Worm (Caenorhabditis elegans): Measurements from ENCODE around the gene Y54G2A.38.
A peak's percentile ranks its signal among the peaks of the same experiment; 100 is the strongest.

Y54G2A.38 gene

DNA sequence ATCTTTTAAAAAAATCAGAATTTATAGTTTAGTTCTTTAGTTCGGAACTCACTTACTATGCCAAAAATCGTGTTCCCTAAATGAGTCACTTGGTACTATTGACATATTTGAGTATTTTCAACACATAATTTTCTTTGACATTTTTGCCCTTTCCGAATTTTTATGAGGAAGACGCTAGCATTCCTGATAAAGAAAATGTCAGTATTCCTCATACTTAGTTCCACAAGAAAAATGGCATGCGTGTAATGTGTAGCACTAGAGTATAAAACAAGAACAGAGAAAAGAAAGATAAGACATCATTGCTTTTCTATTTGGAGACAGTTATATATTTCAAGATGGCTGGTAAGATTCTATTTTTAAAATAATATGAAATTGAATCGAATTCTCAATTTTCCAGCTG, 29.3 kb upstream of the Y54G2A.38 start, which contains the start of gene Y94H6A.2:
Gene Y94H6A.2, plus strand, starts transcription at position 336 of the 400 bp plus-strand sequence.
- TF ChIP-seq vab-15 (tag; optimal IDR thresholded peaks at IDR 0.05) (no peak), aha-1 (tag; optimal IDR thresholded peaks at IDR 0.05) (no peak), ceh-82 (tag; optimal IDR thresholded peaks at IDR 0.05) (no peak), mef-2 (tag; optimal IDR thresholded peaks at IDR 0.05) (no peak), isw-1 (GFP tag; IDR thresholded peaks at IDR 0.05) (no peak), nhr-12 (tag; optimal IDR thresholded peaks at IDR 0.05) (no peak), pag-3 (tag; optimal IDR thresholded peaks at IDR 0.05; ENCODE audit: borderline replicate concordance, insufficient read depth) (no peak), lin-35 (GFP tag; optimal IDR thresholded peaks at IDR 0.05) (no peak)

DNA sequence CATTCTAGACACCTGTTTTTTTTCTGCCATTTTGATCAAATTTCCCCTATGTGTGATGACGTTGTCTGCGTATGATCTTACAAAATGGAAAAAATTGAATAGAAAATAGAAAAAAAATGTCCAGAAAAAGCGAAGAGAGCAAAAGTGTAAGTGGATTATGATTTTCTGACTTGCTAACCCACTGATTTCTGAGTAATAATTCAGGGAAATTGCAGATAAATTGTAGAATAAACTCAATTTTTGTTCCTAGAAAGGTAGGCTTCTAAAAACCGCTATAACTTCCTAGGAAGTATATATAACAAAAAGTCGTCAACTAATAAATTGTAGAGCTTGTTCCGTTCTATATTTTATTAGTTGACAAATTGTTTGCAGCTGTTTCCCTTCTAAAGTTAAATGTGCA, 24.6 kb upstream of the Y54G2A.38 start:
- no peak for TF ChIP-seq ceh-90 (tag; optimal IDR thresholded peaks at IDR 0.05)
- TF ChIP-seq nhr-20 (tag; optimal IDR thresholded peaks at IDR 0.05), result peak; percentile 37
- TF ChIP-seq nhr-85 (tag), result no peak
- peak; percentile 93 for TF ChIP-seq fkh-8 (tag; optimal IDR thresholded peaks at IDR 0.05)
- no peak for TF ChIP-seq nhr-90 (tag; optimal IDR thresholded peaks at IDR 0.05; ENCODE audit: poor library complexity)
- TF ChIP-seq unc-30 (tag; optimal IDR thresholded peaks at IDR 0.05), result no peak
- no peak for TF ChIP-seq tbx-2 (tag; optimal IDR thresholded peaks at IDR 0.05)
- TF ChIP-seq ztf-11 (tag; optimal IDR thresholded peaks at IDR 0.05), result no peak
- TF ChIP-seq dsc-1 (tag; optimal IDR thresholded peaks at IDR 0.05), result peak; percentile 87
- no peak for TF ChIP-seq sox-4 (tag; optimal IDR thresholded peaks at IDR 0.05)
- peak in 1 of 2 experiments; percentile 23 for TF ChIP-seq lsy-2 (tag; optimal IDR thresholded peaks at IDR 0.05)
- TF ChIP-seq blmp-1 (tag; optimal IDR thresholded peaks at IDR 0.05), result no peak
- TF ChIP-seq ceh-88 (GFP tag; IDR thresholded peaks at IDR 0.05), result no peak
- TF ChIP-seq ceh-63 (GFP tag; optimal IDR thresholded peaks at IDR 0.05), result no peak
- peak; percentile 39 for TF ChIP-seq hlh-4 (tag; optimal IDR thresholded peaks at IDR 0.05)
- TF ChIP-seq lin-14 (GFP tag; optimal IDR thresholded peaks at IDR 0.05), result peak; percentile 47
- no peak for TF ChIP-seq efl-3 (GFP tag; optimal IDR thresholded peaks at IDR 0.05)
- TF ChIP-seq unc-98 (GFP tag; IDR thresholded peaks at IDR 0.05), result no peak
- no peak for TF ChIP-seq ets-5 (GFP tag; IDR thresholded peaks at IDR 0.05)
- no peak for TF ChIP-seq nhr-76 (tag; optimal IDR thresholded peaks at IDR 0.05)
- peak; percentile 79 for TF ChIP-seq nhr-71 (tag; optimal IDR thresholded peaks at IDR 0.05)
- TF ChIP-seq fos-1 (tag; optimal IDR thresholded peaks at IDR 0.05), result no peak
- TF ChIP-seq nhr-12 (tag; optimal IDR thresholded peaks at IDR 0.05), result no peak
- peak; percentile 3 for TF ChIP-seq nhr-11 (tag; optimal IDR thresholded peaks at IDR 0.05)
- no peak for TF ChIP-seq snu-23 (GFP tag; optimal IDR thresholded peaks at IDR 0.05)
- peak; percentile 75 for TF ChIP-seq nhr-47 (tag; optimal IDR thresholded peaks at IDR 0.05)
- TF ChIP-seq swsn-7 (tag; optimal IDR thresholded peaks at IDR 0.05), result peak; percentile 44

DNA sequence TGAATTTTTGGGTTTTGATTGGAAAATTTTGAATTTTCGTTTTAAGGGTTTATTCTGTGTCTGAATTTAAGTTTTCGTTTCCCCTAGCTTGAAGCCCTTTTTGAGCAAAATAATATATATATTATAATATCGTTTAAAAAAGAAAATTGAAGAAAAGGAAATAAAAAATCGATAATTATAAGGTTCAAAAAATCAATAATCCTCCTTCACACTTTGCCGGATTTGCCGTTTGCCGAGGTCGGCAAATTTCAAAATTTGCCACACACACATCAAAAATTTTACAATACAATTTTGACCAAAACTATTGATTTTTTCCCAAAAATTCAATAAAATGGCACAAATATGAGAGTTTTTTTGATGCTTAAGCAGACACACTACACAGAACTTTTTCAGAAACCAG, 22.7 kb upstream of the Y54G2A.38 start:
- TF ChIP-seq egl-13 (tag; optimal IDR thresholded peaks at IDR 0.05), result no peak
- TF ChIP-seq fkh-4 (tag; optimal IDR thresholded peaks at IDR 0.05; ENCODE audit: borderline replicate concordance), result no peak
- no peak for TF ChIP-seq pqm-1 (tag; optimal IDR thresholded peaks at IDR 0.05)
- no peak for TF ChIP-seq hlh-17 (GFP tag; optimal IDR thresholded peaks at IDR 0.05; ENCODE audit: borderline replicate concordance)
- TF ChIP-seq efl-3 (GFP tag; optimal IDR thresholded peaks at IDR 0.05), result no peak
- no peak for TF ChIP-seq ceh-88 (GFP tag; IDR thresholded peaks at IDR 0.05)
- no peak for TF ChIP-seq egl-27 (tag; optimal IDR thresholded peaks at IDR 0.05)
- no peak for TF ChIP-seq unc-30 (tag; optimal IDR thresholded peaks at IDR 0.05)
- no peak for TF ChIP-seq elt-2 (tag; optimal IDR thresholded peaks at IDR 0.05)
- no peak for TF ChIP-seq irx-1 (tag; optimal IDR thresholded peaks at IDR 0.05)
- no peak for TF ChIP-seq snpc-4 (tag; optimal IDR thresholded peaks at IDR 0.05)
- no peak for TF ChIP-seq nhr-85 (tag)
- TF ChIP-seq lsy-2 (tag; optimal IDR thresholded peaks at IDR 0.05), result no peak
- no peak for TF ChIP-seq dsc-1 (tag; optimal IDR thresholded peaks at IDR 0.05)
- TF ChIP-seq nhr-90 (tag; optimal IDR thresholded peaks at IDR 0.05; ENCODE audit: poor library complexity), result no peak
- no peak for TF ChIP-seq lir-3 (tag; optimal IDR thresholded peaks at IDR 0.05; ENCODE audit: poor library complexity)
- no peak for TF ChIP-seq blmp-1 (tag; optimal IDR thresholded peaks at IDR 0.05)
- TF ChIP-seq pag-3 (tag; optimal IDR thresholded peaks at IDR 0.05; ENCODE audit: borderline replicate concordance, insufficient read depth), result no peak
- no peak for TF ChIP-seq efl-1 (optimal IDR thresholded peaks at IDR 0.05)
- TF ChIP-seq efl-1 (GFP tag; optimal IDR thresholded peaks at IDR 0.05 in 1 of 2), result no peak
- no peak for TF ChIP-seq lin-13 (GFP tag; optimal IDR thresholded peaks at IDR 0.05)

All from whole organism, L1 larva.